Worm (Caenorhabditis elegans) whole organism, L2 larva: ENCODE data around the gene Y24F12A.1.

Source experiments
- C34F6.9 ChIP-seq: fragments of 150-350 bp; optimal IDR thresholded peaks from 2 replicates; lab custom pipeline; 2014; ENCODE audit warnings: missing biosample characterization, missing genetic modification characterization
- F13H6.1 ChIP-seq: sonication (generic microtip); optimal IDR thresholded peaks from 2 replicates; lab custom pipeline; 2016; ENCODE audit warnings: missing genetic modification characterization, missing compliant biosample characterization
- R02D3.7 ChIP-seq: fragments of 150-350 bp; optimal IDR thresholded peaks from 2 replicates; lab custom pipeline; 2014; ENCODE audit warnings: missing biosample characterization, missing genetic modification characterization
- Y55F3AM.14 ChIP-seq: fragments of 200-800 bp; sonication (Bioruptor generic); optimal IDR thresholded peaks from 2 replicates; lab custom pipeline; 2018; ENCODE audit warnings: mild to moderate bottlenecking, missing genetic modification characterization, missing compliant biosample characterization
- ZK546.5 ChIP-seq: sonication (generic microtip); optimal IDR thresholded peaks from 2 replicates; lab custom pipeline; 2017; ENCODE audit warnings: missing biosample characterization, missing genetic modification characterization
- alr-1 ChIP-seq: fragments of 150-350 bp; optimal IDR thresholded peaks from 2 replicates; lab custom pipeline; 2014; ENCODE audit warnings: missing biosample characterization, missing genetic modification characterization
- aly-2 ChIP-seq: fragments of 150-350 bp; optimal IDR thresholded peaks from 2 replicates; lab custom pipeline; 2014; ENCODE audit warnings: missing biosample characterization, missing genetic modification characterization
- ama-1 ChIP-seq: fragments of 150-350 bp; optimal IDR thresholded peaks from 2 replicates; lab custom pipeline; 2018; ENCODE audit warnings: inconsistent platforms
- blmp-1 ChIP-seq: sonication (generic microtip); optimal IDR thresholded peaks from 2 replicates; lab custom pipeline; 2017; ENCODE audit warnings: missing genetic modification characterization, mild to moderate bottlenecking, missing compliant biosample characterization, antibody characterized with exemption, moderate library complexity; ENCODE audit not compliant: insufficient read depth
- ceh-16 ChIP-seq: fragments of 150-350 bp; optimal IDR thresholded peaks from 2 replicates; lab custom pipeline; 2014; ENCODE audit warnings: missing biosample characterization, missing genetic modification characterization
- ceh-82 ChIP-seq: fragments of 150-350 bp; optimal IDR thresholded peaks from 2 replicates; lab custom pipeline; 2014; ENCODE audit warnings: missing biosample characterization, missing genetic modification characterization
- crh-2 ChIP-seq: sonication (generic microtip); optimal IDR thresholded peaks from 2 replicates; lab custom pipeline; 2017; ENCODE audit warnings: missing biosample characterization, missing genetic modification characterization
- dmd-4 ChIP-seq: sonication (generic microtip); optimal IDR thresholded peaks from 2 replicates; lab custom pipeline; 2017; ENCODE audit warnings: missing biosample characterization, missing genetic modification characterization
- egl-27 ChIP-seq: sonication (generic microtip); optimal IDR thresholded peaks from 3 replicates; lab custom pipeline; 2017; ENCODE audit warnings: missing biosample characterization, missing genetic modification reagents, missing genetic modification characterization
- elt-1 ChIP-seq: fragments of 150-350 bp; optimal IDR thresholded peaks from 2 replicates; lab custom pipeline; 2014; ENCODE audit warnings: missing biosample characterization, missing genetic modification characterization
- elt-3 ChIP-seq: sonication (generic microtip); optimal IDR thresholded peaks from 2 replicates; lab custom pipeline; 2017; ENCODE audit warnings: missing biosample characterization, missing genetic modification characterization
- fos-1 ChIP-seq: fragments of 150-350 bp; optimal IDR thresholded peaks from 2 replicates; lab custom pipeline; 2014; ENCODE audit warnings: missing biosample characterization, missing genetic modification characterization
- gmeb-1 ChIP-seq: fragments of 150-350 bp; optimal IDR thresholded peaks from 2 replicates; lab custom pipeline; 2014; ENCODE audit warnings: missing biosample characterization, missing genetic modification characterization
- lin-11 ChIP-seq: fragments of 150-350 bp; sonication (generic microtip); optimal IDR thresholded peaks from 2 replicates; lab custom pipeline; 2014; ENCODE audit warnings: missing biosample characterization, missing genetic modification characterization, inconsistent platforms, mixed read lengths
- lin-13 ChIP-seq: fragments of 150-350 bp; optimal IDR thresholded peaks from 2 replicates; lab custom pipeline; 2014; ENCODE audit warnings: missing biosample characterization, missing genetic modification reagents, missing genetic modification characterization
- lin-39 ChIP-seq: fragments of 150-350 bp; optimal IDR thresholded peaks from 2 replicates; lab custom pipeline; 2014; ENCODE audit warnings: missing biosample characterization, missing genetic modification reagents, missing genetic modification characterization
- lsy-2 ChIP-seq, 2 experiments: fragments of 150-350 bp in 1 of 2; sonication (generic microtip) in 1 of 2; optimal IDR thresholded peaks; 2 replicates each; lab custom pipeline; 2014 to 2017; ENCODE audit warnings: missing biosample characterization in 2 of 2, missing genetic modification characterization in 2 of 2
- mab-5 ChIP-seq: fragments of 150-350 bp; optimal IDR thresholded peaks from 2 replicates; lab custom pipeline; 2014; ENCODE audit warnings: missing biosample characterization, missing genetic modification characterization
- mbf-1 ChIP-seq: sonication (generic microtip); optimal IDR thresholded peaks from 2 replicates; lab custom pipeline; 2017; ENCODE audit warnings: missing biosample characterization, missing genetic modification characterization
- mdl-1 ChIP-seq, 2 experiments: fragments of 150-350 bp in 1 of 2; sonication (generic microtip) in 1 of 2; optimal IDR thresholded peaks; 2 replicates each; lab custom pipeline; 2017; ENCODE audit warnings: missing biosample characterization in 2 of 2, missing genetic modification characterization in 2 of 2
- nhr-10 ChIP-seq: sonication (generic microtip); optimal IDR thresholded peaks from 2 replicates; lab custom pipeline; 2017; ENCODE audit warnings: missing biosample characterization, missing genetic modification characterization
- nhr-11 ChIP-seq: fragments of 150-350 bp; optimal IDR thresholded peaks from 2 replicates; lab custom pipeline; 2014; ENCODE audit warnings: missing biosample characterization, missing genetic modification characterization
- nhr-12 ChIP-seq: fragments of 150-350 bp; optimal IDR thresholded peaks from 2 replicates; lab custom pipeline; 2014; ENCODE audit warnings: missing biosample characterization, missing genetic modification characterization
- nhr-129 ChIP-seq: fragments of 150-350 bp; optimal IDR thresholded peaks from 2 replicates; lab custom pipeline; 2014; ENCODE audit warnings: missing biosample characterization, missing genetic modification characterization
- nhr-21 ChIP-seq: fragments of 150-350 bp; optimal IDR thresholded peaks from 2 replicates; lab custom pipeline; 2014; ENCODE audit warnings: missing biosample characterization, missing genetic modification characterization
- nhr-23 ChIP-seq: fragments of 150-350 bp; optimal IDR thresholded peaks from 2 replicates; lab custom pipeline; 2014; ENCODE audit warnings: missing biosample characterization, missing genetic modification reagents, missing genetic modification characterization
- nhr-237 ChIP-seq: fragments of 150-350 bp; optimal IDR thresholded peaks from 2 replicates; lab custom pipeline; 2014; ENCODE audit warnings: missing biosample characterization, missing genetic modification characterization
- nhr-25 ChIP-seq: fragments of 150-350 bp; sonication (generic microtip); optimal IDR thresholded peaks from 3 replicates; lab custom pipeline; 2014; ENCODE audit warnings: missing biosample characterization, missing genetic modification characterization
- nhr-6 ChIP-seq: fragments of 150-350 bp; optimal IDR thresholded peaks from 2 replicates; lab custom pipeline; 2014; ENCODE audit warnings: missing biosample characterization, missing genetic modification characterization
- nhr-77 ChIP-seq: fragments of 150-350 bp; optimal IDR thresholded peaks from 2 replicates; lab custom pipeline; 2014; ENCODE audit warnings: missing biosample characterization, missing genetic modification characterization
- peb-1 ChIP-seq: fragments of 150-350 bp; optimal IDR thresholded peaks from 2 replicates; lab custom pipeline; 2014; ENCODE audit warnings: missing biosample characterization, missing genetic modification characterization
- sem-4 ChIP-seq: fragments of 150-350 bp; optimal IDR thresholded peaks from 2 replicates; lab custom pipeline; 2014; ENCODE audit warnings: missing biosample characterization, missing genetic modification reagents, missing genetic modification characterization
- skn-1 ChIP-seq: sonication (generic microtip); optimal IDR thresholded peaks from 2 replicates; lab custom pipeline; 2017; ENCODE audit warnings: missing biosample characterization, missing genetic modification characterization
- sma-3 ChIP-seq: sonication (generic microtip); optimal IDR thresholded peaks from 2 replicates; lab custom pipeline; 2016; ENCODE audit warnings: missing genetic modification reagents, missing genetic modification characterization, missing compliant biosample characterization
- sma-9 ChIP-seq, 2 experiments: fragments of 150-350 bp in 1 of 2; sonication (generic microtip) in 1 of 2; optimal IDR thresholded peaks; 2 replicates each; lab custom pipeline; 2014 to 2016; ENCODE audit warnings: missing genetic modification characterization in 2 of 2, mild to moderate bottlenecking in 1 of 2, missing biosample characterization in 1 of 2, missing compliant biosample characterization in 1 of 2, missing genetic modification reagents in 1 of 2, moderate library complexity in 1 of 2
- snpc-4 ChIP-seq: fragments of 150-350 bp; optimal IDR thresholded peaks from 2 replicates; lab custom pipeline; 2014; ENCODE audit warnings: missing biosample characterization, missing genetic modification characterization
- unc-39 ChIP-seq: fragments of 150-350 bp; optimal IDR thresholded peaks from 2 replicates; lab custom pipeline; 2014; ENCODE audit warnings: missing biosample characterization, missing genetic modification characterization
- unc-55 ChIP-seq: fragments of 150-350 bp; sonication (generic microtip); optimal IDR thresholded peaks from 3 replicates; lab custom pipeline; 2014; ENCODE audit warnings: missing biosample characterization, missing genetic modification reagents, missing genetic modification characterization
- unc-62 ChIP-seq: fragments of 150-350 bp; optimal IDR thresholded peaks from 2 replicates; lab custom pipeline; 2014; ENCODE audit warnings: missing biosample characterization, missing genetic modification reagents, missing genetic modification characterization
- zag-1 ChIP-seq: fragments of 150-350 bp; optimal IDR thresholded peaks from 2 replicates; lab custom pipeline; 2014; ENCODE audit warnings: missing biosample characterization, missing genetic modification characterization
- ztf-1 ChIP-seq: fragments of 200-800 bp; sonication (Bioruptor generic); conservative IDR thresholded peaks from 2 replicates; pipeline ENCODE4 v1.3.6; 2022; ENCODE audit warnings: missing genetic modification characterization, missing compliant biosample characterization
- ztf-11 ChIP-seq: sonication (generic microtip); optimal IDR thresholded peaks from 2 replicates; lab custom pipeline; 2017; ENCODE audit warnings: missing biosample characterization, missing genetic modification characterization
- ztf-4 ChIP-seq: fragments of 150-350 bp; optimal IDR thresholded peaks from 2 replicates; lab custom pipeline; 2014; ENCODE audit warnings: missing biosample characterization, missing genetic modification characterization

Y24F12A.1 gene

ce11 chrIV:11594191-11594673, 10.8 kb upstream of the Y24F12A.1 start, which contains the start of gene mig-38:
TSS of gene mig-38 (plus strand) at chrIV:11594244.
- peak; percentile 44 for TF ChIP-seq nhr-129 (tag; lab: Kevin White, UChicago)
- TF ChIP-seq lin-39 (tag; lab: Kevin White, UChicago): no peak
- TF ChIP-seq unc-62 (GFP tag; lab: Kevin White, UChicago): no peak
- no peak for TF ChIP-seq egl-27 (tag; lab: Kevin White, UChicago)
- TF ChIP-seq mbf-1 (tag; lab: Kevin White, UChicago): no peak
- no peak for TF ChIP-seq nhr-25 (tag; lab: Kevin White, UChicago)
- no peak for TF ChIP-seq elt-1 (tag; lab: Kevin White, UChicago)
- TF ChIP-seq ztf-11: no peak
- no peak for TF ChIP-seq nhr-12 (tag; lab: Kevin White, UChicago)
- no peak for TF ChIP-seq sma-3
- TF ChIP-seq sma-9 (GFP tag; optimal IDR thresholded peaks at IDR 0.05; lab: Kevin White, UChicago): peak; percentile 60
- TF ChIP-seq sma-9 (tag; optimal IDR thresholded peaks at IDR 0.05; lab: Kevin White, UChicago): no peak
- TF ChIP-seq ztf-4 (tag; lab: Kevin White, UChicago): no peak
- TF ChIP-seq alr-1 (tag; lab: Kevin White, UChicago): no peak
- no peak for TF ChIP-seq ceh-82
- no peak for TF ChIP-seq ztf-1 (GFP tag; lab: Robert Waterston, UW)
- no peak for TF ChIP-seq gmeb-1 (tag; lab: Kevin White, UChicago)
- no peak for TF ChIP-seq aly-2 (tag; lab: Kevin White, UChicago)
- TF ChIP-seq crh-2 (tag; lab: Kevin White, UChicago): peak; percentile 76
- no peak for TF ChIP-seq nhr-77 (tag; lab: Kevin White, UChicago)
- no peak for TF ChIP-seq elt-3 (tag; lab: Kevin White, UChicago)
- TF ChIP-seq nhr-23 (tag; lab: Kevin White, UChicago): no peak
- TF ChIP-seq ceh-16: no peak
- TF ChIP-seq ZK546.5 (tag; lab: Kevin White, UChicago): no peak
- peak; percentile 48 for TF ChIP-seq C34F6.9 (tag; lab: Kevin White, UChicago)
- TF ChIP-seq nhr-21: peak; percentile 47
- TF ChIP-seq lin-13: peak; percentile 27
- peak in 1 of 2 experiments; percentile 57 for TF ChIP-seq mdl-1 (tag; optimal IDR thresholded peaks at IDR 0.05; lab: Kevin White, UChicago)
- TF ChIP-seq peb-1 (tag; lab: Kevin White, UChicago): no peak
- TF ChIP-seq nhr-11: no peak
- TF ChIP-seq nhr-10 (tag; lab: Kevin White, UChicago): no peak
- TF ChIP-seq Y55F3AM.14 (GFP tag; lab: Kevin White, UChicago): peak; percentile 4
- no peak for TF ChIP-seq dmd-4 (tag; lab: Kevin White, UChicago)
- no peak for TF ChIP-seq nhr-6 (tag; lab: Kevin White, UChicago)
- peak; percentile 61 for TF ChIP-seq sem-4
- TF ChIP-seq ama-1: peak; percentile 99
- TF ChIP-seq fos-1 (tag; lab: Kevin White, UChicago): peak; percentile 23
- TF ChIP-seq skn-1 (tag; lab: Kevin White, UChicago): no peak
- TF ChIP-seq zag-1 (tag; lab: Kevin White, UChicago): peak; percentile 25
- TF ChIP-seq lin-11 (tag; lab: Kevin White, UChicago): no peak
- no peak for TF ChIP-seq nhr-237 (tag; lab: Kevin White, UChicago)
- TF ChIP-seq F13H6.1 (tag; lab: Kevin White, UChicago): peak; percentile 63
- TF ChIP-seq mab-5 (tag; lab: Kevin White, UChicago): no peak
- peak; percentile 30 for TF ChIP-seq blmp-1 (tag; lab: Kevin White, UChicago)
- peak; percentile 34 for TF ChIP-seq unc-55 (GFP tag; lab: Kevin White, UChicago)
- peak; percentile 29 to 59 for TF ChIP-seq lsy-2 (tag; optimal IDR thresholded peaks at IDR 0.05; lab: Kevin White, UChicago)
- TF ChIP-seq unc-39 (tag; lab: Kevin White, UChicago): no peak
- no peak for TF ChIP-seq R02D3.7 (tag; lab: Kevin White, UChicago)
- TF ChIP-seq snpc-4 (tag; lab: Kevin White, UChicago): no peak
- TF ChIP-seq, all 48 proteins: peak for 16
